Fruit fly (Drosophila melanogaster) whole organism, embryonic: ENCODE results near the gene AstCC.

Experiments
- Bdp1 ChIP-seq: fragments of 200-800 bp; sonication (Bioruptor generic); optimal IDR thresholded peaks from 3 replicates; lab custom pipeline; 2016; ENCODE audit warnings: missing biosample characterization, missing genetic modification characterization
- CG10654 ChIP-seq: fragments of 200-800 bp; sonication (Bioruptor generic); optimal IDR thresholded peaks from 2 replicates; lab custom pipeline; 2016; ENCODE audit warnings: missing biosample characterization, missing genetic modification characterization
- CG14860 ChIP-seq: fragments of 200-800 bp; sonication (Bioruptor generic); IDR thresholded peaks from 3 replicates; pipeline ENCODE4 v1.3.6; 2022; ENCODE audit warnings: missing biosample characterization, missing genetic modification characterization; ENCODE audit not compliant: partially characterized antibody
- CG5245 ChIP-seq: fragments of 200-800 bp; sonication (Bioruptor generic); optimal IDR thresholded peaks from 3 replicates; lab custom pipeline; 2016; ENCODE audit warnings: missing biosample characterization, missing genetic modification characterization
- CG8359 ChIP-seq: fragments of 200-800 bp; sonication (Bioruptor generic); optimal IDR thresholded peaks from 2 replicates; lab custom pipeline; 2017; ENCODE audit warnings: missing biosample characterization, mild to moderate bottlenecking, missing genetic modification characterization, borderline replicate concordance
- Dek ChIP-seq: fragments of 200-800 bp; sonication (Bioruptor generic); optimal IDR thresholded peaks from 3 replicates; lab custom pipeline; 2019; ENCODE audit warnings: missing biosample characterization, mild to moderate bottlenecking, missing genetic modification characterization, moderate library complexity
- Eip74EF ChIP-seq, 2 experiments: fragments of 200-800 bp in 1 of 2; fragments of >200 bp in 1 of 2; sonication (Bioruptor generic) in 1 of 2; optimal IDR thresholded peaks; 2 replicates each; lab custom pipeline; 2017 to 2019; ENCODE audit warnings: missing biosample characterization in 2 of 2, missing genetic modification characterization in 2 of 2, mild to moderate bottlenecking in 1 of 2, moderate library complexity in 1 of 2
- Jarid2 ChIP-seq: fragments of 200-800 bp; sonication (Bioruptor generic); optimal IDR thresholded peaks from 3 replicates; lab custom pipeline; 2017; ENCODE audit warnings: mild to moderate bottlenecking, missing biosample characterization, missing genetic modification reagents, missing genetic modification characterization
- NfI ChIP-seq: fragments of 200-800 bp; sonication (Bioruptor generic); optimal IDR thresholded peaks from 3 replicates; lab custom pipeline; 2018; ENCODE audit warnings: missing biosample characterization, mild to moderate bottlenecking, missing genetic modification characterization, moderate library complexity
- amos ChIP-seq: fragments of 200-800 bp; sonication (Bioruptor generic); IDR thresholded peaks from 2 replicates; pipeline ENCODE4 v1.3.6; 2022; ENCODE audit warnings: missing biosample characterization, missing genetic modification characterization; ENCODE audit not compliant: partially characterized antibody
- her ChIP-seq: fragments of 200-800 bp; sonication (Bioruptor generic); optimal IDR thresholded peaks from 2 replicates; lab custom pipeline; 2016; ENCODE audit warnings: missing biosample characterization, missing genetic modification characterization
- jing ChIP-seq: fragments of 200-800 bp; sonication (Bioruptor generic); optimal IDR thresholded peaks from 2 replicates; lab custom pipeline; 2018; ENCODE audit warnings: missing biosample characterization, mild to moderate bottlenecking, missing genetic modification characterization
- phol ChIP-seq: fragments of 200-800 bp; sonication (Bioruptor generic); optimal IDR thresholded peaks from 3 replicates; lab custom pipeline; 2018; ENCODE audit warnings: missing biosample characterization, mild to moderate bottlenecking, missing genetic modification characterization, moderate library complexity
- sens-2 ChIP-seq: fragments of 200-800 bp; sonication (Bioruptor generic); IDR thresholded peaks from 2 replicates; pipeline ENCODE4 v1.3.6; 2022; ENCODE audit warnings: missing biosample characterization, missing genetic modification characterization

DNA sequence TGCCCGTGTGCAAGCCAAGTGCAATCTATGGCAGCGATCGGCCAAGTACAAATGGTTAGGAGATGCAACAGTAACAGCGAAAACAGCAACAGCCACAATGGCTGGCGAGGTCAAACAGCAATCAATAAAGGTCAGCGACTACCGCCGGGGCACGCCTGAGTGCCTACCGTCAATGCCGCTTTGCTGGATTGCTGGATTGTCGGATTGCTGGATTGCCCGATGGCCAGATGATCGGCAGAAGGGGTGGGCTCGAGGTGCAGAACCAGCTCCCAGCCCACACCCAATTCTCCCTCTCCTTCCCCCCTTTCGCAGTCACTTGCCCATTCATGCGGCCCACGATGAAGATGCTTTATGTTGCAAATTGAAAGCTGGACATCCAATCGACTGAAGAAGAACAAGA lies 16.1 kb downstream of the AstCC start:
- TF ChIP-seq CG5245 (no peak), amos (GFP tag; lab: Robert Waterston, UW) (no peak), sens-2 (GFP tag; lab: Robert Waterston, UW) (no peak), her (GFP tag; lab: Kevin White, UChicago) (no peak), jing (GFP tag; lab: Kevin White, UChicago) (no peak), Dek (no peak), Bdp1 (no peak), Eip74EF (GFP tag; optimal IDR thresholded peaks at IDR 0.05; lab: Kevin White, UChicago) (no peak), NfI (GFP tag; lab: Kevin White, UChicago) (no peak), CG14860 (GFP tag; lab: Robert Waterston, UW) (no peak), Jarid2 (GFP tag; lab: Kevin White, UChicago) (no peak), CG10654 (GFP tag; lab: Kevin White, UChicago) (no peak), phol (tag; lab: Kevin White, UChicago) (no peak), CG8359 (no peak)
